Worm (Caenorhabditis elegans): ENCODE data around the gene B0198.3.
A peak's percentile ranks its signal among the peaks of the same experiment; 100 is the strongest.

B0198.3 gene

DNA sequence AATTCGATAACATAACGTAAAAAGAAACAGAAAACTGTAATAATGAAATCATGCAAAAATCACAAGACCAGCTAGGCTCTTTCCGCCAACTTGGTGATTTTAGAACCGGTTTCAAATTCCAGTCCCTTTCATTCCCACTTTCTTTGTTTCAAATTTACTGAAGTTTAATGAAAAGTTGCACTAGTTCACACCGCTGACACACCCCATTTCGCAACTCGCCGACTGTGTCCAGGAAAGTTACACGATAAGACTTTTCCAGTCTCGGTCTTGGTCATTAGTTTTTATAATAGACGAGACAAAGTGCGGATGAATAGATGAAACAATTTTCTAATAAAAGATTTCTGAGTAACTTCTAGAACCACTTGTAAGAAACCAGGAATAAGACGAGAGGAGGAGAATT lies 52.9 kb downstream of the B0198.3 start:
- no peak for TF ChIP-seq ceh-40 (GFP tag; IDR thresholded peaks at IDR 0.05)
- no peak for TF ChIP-seq lin-26 (GFP tag; IDR thresholded peaks at IDR 0.05)
- TF ChIP-seq hmg-20 (GFP tag; IDR thresholded peaks at IDR 0.05) = no peak
- peak; percentile 51 for TF ChIP-seq nhr-80 (tag; optimal IDR thresholded peaks at IDR 0.05)
- no peak for TF ChIP-seq lin-40 (tag; optimal IDR thresholded peaks at IDR 0.05)
- TF ChIP-seq somi-1 (GFP tag; optimal IDR thresholded peaks at IDR 0.05) = no peak
- TF ChIP-seq aptf-3 (GFP tag; IDR thresholded peaks at IDR 0.05) = no peak
- TF ChIP-seq cebp-1 (GFP tag; IDR thresholded peaks at IDR 0.05) = peak; percentile 57; the same call in 1 of the 2 replicates
- peak; percentile 77 for TF ChIP-seq cebp-1 (tag; optimal IDR thresholded peaks at IDR 0.05)

DNA sequence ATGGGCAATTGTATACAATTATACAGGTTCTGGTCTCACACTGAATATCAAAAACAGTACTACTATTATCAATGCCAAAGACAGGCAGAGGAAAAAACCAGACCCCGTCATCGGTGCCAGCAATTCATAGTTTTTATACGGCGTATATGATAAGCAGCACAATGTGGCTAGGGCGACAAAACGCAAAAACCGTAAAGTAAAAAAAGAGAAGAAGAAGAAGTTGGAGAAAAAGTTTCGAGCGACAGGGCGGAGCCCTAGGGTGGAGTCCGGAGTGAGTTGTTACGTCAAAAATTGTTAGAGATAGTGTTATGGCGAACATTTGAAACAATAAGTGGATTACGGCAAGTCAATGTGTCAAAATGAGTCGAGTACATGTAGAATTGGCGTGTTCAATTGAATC lies 55.3 kb downstream of the B0198.3 start:
- no peak for TF ChIP-seq Y53F4B.3 (GFP tag; IDR thresholded peaks at IDR 0.05)
- TF ChIP-seq madf-10 (tag; optimal IDR thresholded peaks at IDR 0.05) = no peak
- TF ChIP-seq tlf-1 (GFP tag; optimal IDR thresholded peaks at IDR 0.05) = no peak
- no peak for TF ChIP-seq attf-6 (GFP tag; IDR thresholded peaks at IDR 0.05)
- TF ChIP-seq nhr-80 (tag; optimal IDR thresholded peaks at IDR 0.05) = peak; percentile 83
- TF ChIP-seq dox-1 (GFP tag; IDR thresholded peaks at IDR 0.05) = peak; percentile 48; the same call in 1 of the 2 replicates
- TF ChIP-seq lsl-1 (GFP tag; optimal IDR thresholded peaks at IDR 0.05) = no peak
- no peak for TF ChIP-seq Y67H2A.10 (GFP tag; conservative IDR thresholded peaks at IDR 0.05)
- no peak for TF ChIP-seq attf-3 (GFP tag; conservative IDR thresholded peaks at IDR 0.05)
- TF ChIP-seq rcor-1 (GFP tag; IDR thresholded peaks at IDR 0.05) = no peak
- no peak for TF ChIP-seq ceh-79 (tag; optimal IDR thresholded peaks at IDR 0.05)
- TF ChIP-seq xnd-1 (tag; optimal IDR thresholded peaks at IDR 0.05) = no peak
- TF ChIP-seq madf-3 (GFP tag; IDR thresholded peaks at IDR 0.05) = no peak
- no peak for TF ChIP-seq nfya-2 (GFP tag; IDR thresholded peaks at IDR 0.05)
- no peak for TF ChIP-seq ztf-18 (tag; optimal IDR thresholded peaks at IDR 0.05)
- TF ChIP-seq sptf-2 (GFP tag; optimal IDR thresholded peaks at IDR 0.05) = no peak
- TF ChIP-seq let-607 (tag; optimal IDR thresholded peaks at IDR 0.05) = peak; percentile 40 to 52
- no peak for TF ChIP-seq ztf-6 (GFP tag; IDR thresholded peaks at IDR 0.05)
- no peak for TF ChIP-seq ceh-100 (GFP tag; IDR thresholded peaks at IDR 0.05)
- TF ChIP-seq mcd-1 (GFP tag; IDR thresholded peaks at IDR 0.05) = no peak
- no peak for TF ChIP-seq bed-1 (GFP tag; IDR thresholded peaks at IDR 0.05)
- no peak for TF ChIP-seq K11D2.4 (GFP tag; IDR thresholded peaks at IDR 0.05)
- no peak for TF ChIP-seq F10E7.11 (tag; optimal IDR thresholded peaks at IDR 0.05)
- no peak for TF ChIP-seq efl-1 (GFP tag; optimal IDR thresholded peaks at IDR 0.05)
- TF ChIP-seq F57C9.4 (tag; optimal IDR thresholded peaks at IDR 0.05) = no peak
- TF ChIP-seq zfh-2 (GFP tag; conservative IDR thresholded peaks at IDR 0.05) = no peak

DNA sequence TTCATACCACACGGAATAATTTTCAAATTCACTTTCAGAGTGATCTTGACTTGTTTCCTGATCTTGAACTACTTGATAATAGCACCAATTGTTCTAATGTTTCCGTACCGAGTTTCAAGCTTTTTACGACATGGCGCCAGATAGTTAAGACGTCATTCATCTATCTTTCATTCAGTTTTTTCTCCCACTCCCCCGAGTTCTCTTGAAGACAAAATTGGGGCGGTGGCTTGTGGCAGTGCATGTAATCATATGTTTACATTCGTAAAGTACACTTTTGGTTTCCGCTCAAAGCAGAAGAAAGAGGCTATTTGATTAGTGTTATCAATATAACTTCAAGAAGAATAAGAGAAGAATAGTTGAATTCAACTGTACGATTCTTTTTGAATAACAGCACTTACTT lies 57.3 kb downstream of the B0198.3 start:
- peak; percentile 68 for TF ChIP-seq nhr-80 (tag; optimal IDR thresholded peaks at IDR 0.05)
- no peak for TF ChIP-seq egl-44 (GFP tag; IDR thresholded peaks at IDR 0.05)

DNA sequence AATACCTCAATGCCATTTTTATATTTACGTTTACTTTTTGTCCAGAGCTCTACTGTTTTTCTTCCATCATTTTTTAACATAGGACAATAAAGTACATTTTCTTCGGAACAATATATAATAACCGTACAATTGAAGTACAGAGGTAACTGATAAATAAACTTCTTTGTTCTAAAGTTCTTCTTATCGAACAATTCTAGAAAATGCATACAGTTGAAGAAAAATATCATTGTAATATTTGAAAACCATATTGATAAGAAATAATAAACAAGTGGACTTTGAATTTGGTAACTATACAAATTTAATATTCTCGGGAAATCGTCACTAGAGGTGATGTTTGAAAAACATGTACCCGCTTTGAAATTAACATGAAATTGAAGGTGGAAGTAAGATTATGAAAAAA lies 60.3 kb downstream of the B0198.3 start:
- TF ChIP-seq Y53G8AR.9 (GFP tag; conservative IDR thresholded peaks at IDR 0.05) (0 out of 2 replicates have a peak, but pooled peaks have one; percentile 3), Y56A3A.18 (GFP tag; IDR thresholded peaks at IDR 0.05) (no peak)
